Worm (Caenorhabditis elegans) whole organism, young adult: ENCODE results near the gene sid-5.
A peak's percentile ranks its signal among the peaks of the same experiment; 100 is the strongest.

Experiments
- B0019.2 ChIP-seq: fragments of 200-800 bp; sonication (Bioruptor generic); conservative IDR thresholded peaks from 2 replicates; pipeline ENCODE4 v1.3.6; 2022; ENCODE audit warnings: missing genetic modification reagents, missing genetic modification characterization, missing compliant biosample characterization
- B0336.3 ChIP-seq: fragments of 200-800 bp; sonication (Bioruptor generic); IDR thresholded peaks from 2 replicates; pipeline ENCODE4 v1.3.6; 2022; ENCODE audit warnings: missing genetic modification characterization, missing compliant biosample characterization
- C17E4.6 ChIP-seq: fragments of 200-800 bp; sonication (Bioruptor generic); IDR thresholded peaks from 2 replicates; pipeline ENCODE4 v1.3.6; 2022; ENCODE audit warnings: missing genetic modification reagents, missing genetic modification characterization, missing compliant biosample characterization
- F10E7.11 ChIP-seq: sonication (generic microtip); optimal IDR thresholded peaks from 2 replicates; lab custom pipeline; 2017; ENCODE audit warnings: mild to moderate bottlenecking, missing genetic modification characterization, moderate library complexity, missing compliant biosample characterization
- F57C9.4 ChIP-seq: sonication (generic microtip); optimal IDR thresholded peaks from 2 replicates; lab custom pipeline; 2017; ENCODE audit warnings: mild to moderate bottlenecking, missing genetic modification characterization, missing compliant biosample characterization
- K12H6.12 ChIP-seq: fragments of 200-800 bp; sonication (Bioruptor generic); optimal IDR thresholded peaks from 2 replicates; lab custom pipeline; 2018; ENCODE audit warnings: mild to moderate bottlenecking, missing genetic modification characterization, missing compliant biosample characterization
- T07F8.4 ChIP-seq: sonication (generic microtip); optimal IDR thresholded peaks from 2 replicates; lab custom pipeline; 2016; ENCODE audit warnings: mild to moderate bottlenecking, missing genetic modification characterization, moderate library complexity, missing compliant biosample characterization
- Y79H2A.3 ChIP-seq: fragments of 200-800 bp; sonication (Bioruptor generic); conservative IDR thresholded peaks from 2 replicates; pipeline ENCODE4 v1.3.6; 2022; ENCODE audit warnings: missing genetic modification reagents, missing genetic modification characterization, missing compliant biosample characterization
- ZK185.1 ChIP-seq: sonication (generic microtip); optimal IDR thresholded peaks from 2 replicates; lab custom pipeline; 2016; ENCODE audit warnings: mild to moderate bottlenecking, missing genetic modification characterization, missing compliant biosample characterization; ENCODE audit not compliant: poor library complexity, severe bottlenecking
- akir-1 ChIP-seq: fragments of 200-800 bp; sonication (Bioruptor generic); optimal IDR thresholded peaks from 2 replicates; lab custom pipeline; 2018; ENCODE audit warnings: mild to moderate bottlenecking, missing genetic modification characterization, moderate library complexity, missing compliant biosample characterization
- ama-1 ChIP-seq, 3 experiments: fragments of 150-350 bp in 1 of 3; sonication (generic microtip) in 2 of 3; optimal IDR thresholded peaks; 2 replicates each; lab custom pipeline; 2014 to 2018; ENCODE audit warnings: missing biosample characterization in 2 of 3, missing genetic modification characterization in 2 of 3, missing genetic modification reagents in 2 of 3
- attf-5 ChIP-seq: fragments of 200-800 bp; sonication (Bioruptor generic); optimal IDR thresholded peaks from 2 replicates; lab custom pipeline; 2018; ENCODE audit warnings: mild to moderate bottlenecking, missing genetic modification characterization, missing compliant biosample characterization
- attf-6 ChIP-seq: fragments of 200-800 bp; sonication (Bioruptor generic); IDR thresholded peaks from 2 replicates; pipeline ENCODE4 v1.3.6; 2022; ENCODE audit warnings: missing genetic modification reagents, missing genetic modification characterization, missing compliant biosample characterization
- ceh-79 ChIP-seq: sonication (generic microtip); optimal IDR thresholded peaks from 2 replicates; lab custom pipeline; 2017; ENCODE audit warnings: mild to moderate bottlenecking, missing genetic modification characterization, missing compliant biosample characterization
- dox-1 ChIP-seq: fragments of 200-800 bp; sonication (Bioruptor generic); IDR thresholded peaks from 2 replicates; pipeline ENCODE4 v1.3.6; 2022; ENCODE audit warnings: missing genetic modification reagents, missing genetic modification characterization, missing compliant biosample characterization
- dpl-1 ChIP-seq: fragments of 150-350 bp; optimal IDR thresholded peaks from 2 replicates; lab custom pipeline; 2014; ENCODE audit warnings: missing biosample characterization, missing genetic modification reagents, missing genetic modification characterization
- ekl-4 ChIP-seq: fragments of 200-800 bp; sonication (Bioruptor generic); IDR thresholded peaks from 2 replicates; pipeline ENCODE4 v1.3.6; 2022; ENCODE audit warnings: missing genetic modification reagents, missing genetic modification characterization, missing compliant biosample characterization
- gei-17 ChIP-seq: fragments of 200-800 bp; sonication (Bioruptor generic); optimal IDR thresholded peaks from 2 replicates; lab custom pipeline; 2018; ENCODE audit warnings: mild to moderate bottlenecking, missing genetic modification characterization, missing compliant biosample characterization
- hmg-1.2 ChIP-seq: fragments of 200-800 bp; sonication (Bioruptor generic); IDR thresholded peaks from 2 replicates; pipeline ENCODE4 v1.3.6; 2022; ENCODE audit warnings: missing genetic modification reagents, missing genetic modification characterization, missing compliant biosample characterization
- hmg-20 ChIP-seq: fragments of 200-800 bp; sonication (Bioruptor generic); IDR thresholded peaks from 2 replicates; pipeline ENCODE4 v1.3.6; 2022; ENCODE audit warnings: missing genetic modification reagents, missing genetic modification characterization, missing compliant biosample characterization
- let-607 ChIP-seq, 2 experiments: fragments of 200-800 bp in 1 of 2; sonication (Bioruptor generic) in 1 of 2; sonication (generic microtip) in 1 of 2; optimal IDR thresholded peaks; 2 replicates each; lab custom pipeline; 2016 to 2018; ENCODE audit warnings: mild to moderate bottlenecking in 2 of 2, missing compliant biosample characterization in 2 of 2, missing genetic modification characterization in 2 of 2, moderate library complexity in 2 of 2, missing genotype in 1 of 2
- lsy-27 ChIP-seq: sonication (generic microtip); optimal IDR thresholded peaks from 2 replicates; lab custom pipeline; 2017; ENCODE audit warnings: missing genetic modification characterization, mild to moderate bottlenecking, missing compliant biosample characterization, antibody characterized with exemption, missing genotype, borderline replicate concordance; ENCODE audit not compliant: insufficient read depth
- madf-6 ChIP-seq: fragments of 200-800 bp; sonication (Bioruptor generic); IDR thresholded peaks from 2 replicates; pipeline ENCODE4 v1.3.6; 2022; ENCODE audit warnings: missing genetic modification reagents, missing genetic modification characterization, missing compliant biosample characterization
- mcd-1 ChIP-seq: fragments of 200-800 bp; sonication (Bioruptor generic); IDR thresholded peaks from 2 replicates; pipeline ENCODE4 v1.3.6; 2022; ENCODE audit warnings: missing genetic modification reagents, missing genetic modification characterization, missing compliant biosample characterization
- nfya-2 ChIP-seq: fragments of 200-800 bp; sonication (Bioruptor generic); IDR thresholded peaks from 2 replicates; pipeline ENCODE4 v1.3.6; 2022; ENCODE audit warnings: missing genetic modification reagents, missing genetic modification characterization, missing compliant biosample characterization
- nfyb-1 ChIP-seq: fragments of 200-800 bp; sonication (Bioruptor generic); IDR thresholded peaks from 2 replicates; pipeline ENCODE4 v1.3.6; 2022; ENCODE audit warnings: missing genetic modification reagents, missing genetic modification characterization, missing compliant biosample characterization
- nhr-179 ChIP-seq: sonication (generic microtip); optimal IDR thresholded peaks from 2 replicates; lab custom pipeline; 2016; ENCODE audit warnings: mild to moderate bottlenecking, missing genetic modification characterization, missing compliant biosample characterization
- nhr-80 ChIP-seq: sonication (generic microtip); optimal IDR thresholded peaks from 2 replicates; lab custom pipeline; 2016; ENCODE audit warnings: missing genetic modification characterization, missing compliant biosample characterization
- rpc-1 ChIP-seq, 2 experiments: fragments of 150-350 bp in 1 of 2; sonication (generic microtip) in 1 of 2; optimal IDR thresholded peaks; 2 replicates each; lab custom pipeline; 2014 to 2018; ENCODE audit warnings: missing biosample characterization in 1 of 2, missing genetic modification characterization in 1 of 2, missing genetic modification reagents in 1 of 2, missing genotype in 1 of 2
- sdz-38 ChIP-seq: sonication (generic microtip); optimal IDR thresholded peaks from 2 replicates; lab custom pipeline; 2016; ENCODE audit warnings: missing genotype, missing genetic modification characterization, missing compliant biosample characterization
- snpc-1.3 ChIP-seq: sonication (generic microtip); optimal IDR thresholded peaks from 2 replicates; lab custom pipeline; 2017; ENCODE audit warnings: missing genetic modification characterization, mild to moderate bottlenecking, missing compliant biosample characterization, antibody characterized with exemption, moderate library complexity, missing genotype, missing genetic modification reagents; ENCODE audit not compliant: insufficient read depth
- sptf-2 ChIP-seq: fragments of 200-800 bp; sonication (Bioruptor generic); optimal IDR thresholded peaks from 2 replicates; lab custom pipeline; 2018; ENCODE audit warnings: mild to moderate bottlenecking, missing genetic modification characterization, missing compliant biosample characterization
- unc-130 ChIP-seq: sonication (generic microtip); optimal IDR thresholded peaks from 2 replicates; lab custom pipeline; 2016; ENCODE audit warnings: missing genetic modification reagents, missing genetic modification characterization, missing compliant biosample characterization
- xnd-1 ChIP-seq: sonication (generic microtip); optimal IDR thresholded peaks from 2 replicates; lab custom pipeline; 2016; ENCODE audit warnings: missing genotype, missing genetic modification reagents, missing genetic modification characterization, missing compliant biosample characterization
- ztf-18 ChIP-seq: sonication (generic microtip); optimal IDR thresholded peaks from 2 replicates; lab custom pipeline; 2016; ENCODE audit warnings: missing genotype, mild to moderate bottlenecking, missing genetic modification characterization, missing compliant biosample characterization
- ztf-28 ChIP-seq: fragments of 200-800 bp; sonication (Bioruptor generic); IDR thresholded peaks from 2 replicates; pipeline ENCODE4 v1.3.6; 2022; ENCODE audit warnings: missing genetic modification reagents, missing genetic modification characterization, missing compliant biosample characterization

The sid-5 gene

DNA sequence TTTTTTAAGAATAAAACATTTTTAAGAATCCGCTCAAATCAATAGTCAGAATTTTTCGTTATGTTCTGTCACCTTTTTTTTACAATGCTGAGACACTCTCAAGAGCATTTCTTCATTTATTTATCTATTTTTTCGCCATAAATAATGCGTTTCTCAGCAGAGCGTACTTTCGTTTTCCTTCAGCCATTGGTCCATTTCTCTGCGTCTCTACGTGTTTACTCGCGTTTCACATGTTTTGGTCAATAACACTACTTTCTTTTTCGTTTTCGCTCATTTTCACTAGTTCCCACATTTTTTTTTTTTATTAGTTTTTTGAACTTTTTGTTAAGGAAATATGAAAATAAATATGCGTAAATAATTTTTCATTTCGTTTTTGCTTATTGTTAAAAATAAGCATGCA is 29.9 kb downstream of the sid-5 start:
- TF ChIP-seq attf-5 (GFP tag; lab: Kevin White, UChicago) (peak; percentile 5), F10E7.11 (no peak), dox-1 (GFP tag; lab: Robert Waterston, UW) (no peak), madf-6 (GFP tag; lab: Robert Waterston, UW) (no peak), nhr-80 (peak; percentile 32), nhr-179 (tag; lab: Kevin White, UChicago) (no peak), hmg-1.2 (GFP tag; lab: Robert Waterston, UW) (peak; percentile 42; the same call in 1 of the 2 replicates), lsy-27 (tag; lab: Kevin White, UChicago) (no peak), akir-1 (GFP tag; lab: Kevin White, UChicago) (no peak)

DNA sequence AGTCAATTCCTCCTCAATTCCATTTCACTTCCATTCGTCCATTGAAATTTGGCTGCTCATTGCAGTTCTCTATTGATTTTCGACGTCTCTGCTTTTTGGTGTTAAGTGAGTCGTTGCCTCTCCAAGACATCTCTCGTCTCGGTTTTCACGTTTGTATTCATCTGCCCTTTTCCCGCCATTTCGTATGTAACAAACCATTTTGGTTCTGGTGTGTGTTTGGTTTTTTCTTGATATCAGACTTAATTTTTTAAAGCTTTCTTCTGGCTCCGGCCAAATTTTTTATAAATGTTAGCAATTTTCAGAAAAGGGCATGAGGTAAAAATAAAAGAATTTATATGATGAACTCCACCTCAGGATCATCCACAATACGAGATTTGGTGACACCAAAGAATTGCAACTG is 30.9 kb downstream of the sid-5 start, which contains the start of gene C16E9.2:
TSS of gene C16E9.2 (plus strand) at position 301 of the 400 bp plus-strand sequence.
- no peak for TF ChIP-seq ZK185.1 (tag; lab: Kevin White, UChicago)

DNA sequence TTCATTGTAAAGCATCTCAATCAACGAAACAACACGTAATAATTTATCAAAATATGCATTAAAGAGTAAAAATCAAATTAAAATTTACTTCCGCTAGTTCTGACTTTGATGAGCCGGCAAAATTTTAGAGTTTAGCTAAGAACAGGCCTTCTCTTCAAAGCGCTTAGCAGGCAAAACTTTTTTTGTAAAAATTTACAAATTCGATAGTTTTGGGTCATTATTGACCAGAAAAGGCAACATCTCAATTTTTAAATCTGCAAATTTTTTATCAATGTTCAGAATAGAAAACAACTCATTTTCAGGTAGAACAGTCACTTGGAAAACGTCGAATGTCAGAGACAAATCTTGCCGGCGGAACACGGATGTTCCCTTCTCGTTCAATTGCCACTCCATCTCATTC is 33.2 kb downstream of the sid-5 start:
- TF ChIP-seq B0019.2 (GFP tag; lab: Robert Waterston, UW) = no peak
- TF ChIP-seq ztf-28 (GFP tag; lab: Robert Waterston, UW) = no peak
- TF ChIP-seq T07F8.4 (tag; lab: Kevin White, UChicago) = no peak
- TF ChIP-seq B0336.3 (GFP tag; lab: Robert Waterston, UW) = no peak
- TF ChIP-seq hmg-1.2 (GFP tag; lab: Robert Waterston, UW) = no peak
- no peak for TF ChIP-seq sdz-38 (tag; lab: Kevin White, UChicago)
- TF ChIP-seq nfya-2 (GFP tag; lab: Robert Waterston, UW) = no peak
- no peak for TF ChIP-seq unc-130 (GFP tag; lab: Kevin White, UChicago)
- no peak for TF ChIP-seq xnd-1 (tag; lab: Kevin White, UChicago)
- no peak for TF ChIP-seq F57C9.4
- TF ChIP-seq ekl-4 (GFP tag; lab: Robert Waterston, UW) = no peak
- TF ChIP-seq ztf-18 (tag; lab: Kevin White, UChicago) = no peak
- TF ChIP-seq attf-6 = no peak
- TF ChIP-seq C17E4.6 (GFP tag; lab: Robert Waterston, UW) = no peak

DNA sequence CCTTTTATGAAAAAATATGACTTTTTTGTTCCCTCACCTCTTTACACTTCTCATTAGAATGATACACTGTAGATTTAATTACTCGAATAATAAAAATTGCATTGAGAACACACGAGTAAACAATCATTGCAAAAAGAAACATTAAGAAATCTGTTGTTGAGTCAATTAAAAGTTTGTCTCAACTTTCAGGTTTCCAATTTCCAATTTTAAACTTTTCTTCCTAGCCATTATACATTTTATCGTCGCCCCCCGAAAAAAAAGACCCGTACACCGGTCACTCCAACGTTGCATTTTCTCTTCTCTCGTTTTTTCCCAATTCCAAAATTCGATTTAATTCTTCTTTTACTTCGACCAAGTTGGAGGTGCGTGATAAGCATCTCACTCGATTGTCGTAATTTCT is 35.4 kb downstream of the sid-5 start, which contains the start of gene C16E9.1:
TSS of gene C16E9.1 (plus strand) at position 301 of the 400 bp plus-strand sequence.
- no peak for TF ChIP-seq ekl-4 (GFP tag; lab: Robert Waterston, UW)
- no peak for TF ChIP-seq ZK185.1 (tag; lab: Kevin White, UChicago)
- no peak for TF ChIP-seq rpc-1 (optimal IDR thresholded peaks at IDR 0.05; lab: Kevin White, UChicago)
- no peak for TF ChIP-seq rpc-1 (tag; optimal IDR thresholded peaks at IDR 0.05; lab: Kevin White, UChicago)
- no peak for TF ChIP-seq let-607 (tag; optimal IDR thresholded peaks at IDR 0.05; lab: Kevin White, UChicago)
- no peak for TF ChIP-seq T07F8.4 (tag; lab: Kevin White, UChicago)
- no peak for TF ChIP-seq nhr-179 (tag; lab: Kevin White, UChicago)
- no peak for TF ChIP-seq snpc-1.3 (tag; lab: Kevin White, UChicago)
- no peak for TF ChIP-seq gei-17 (GFP tag; lab: Kevin White, UChicago)
- TF ChIP-seq nfyb-1 = no peak
- no peak for TF ChIP-seq Y79H2A.3

DNA sequence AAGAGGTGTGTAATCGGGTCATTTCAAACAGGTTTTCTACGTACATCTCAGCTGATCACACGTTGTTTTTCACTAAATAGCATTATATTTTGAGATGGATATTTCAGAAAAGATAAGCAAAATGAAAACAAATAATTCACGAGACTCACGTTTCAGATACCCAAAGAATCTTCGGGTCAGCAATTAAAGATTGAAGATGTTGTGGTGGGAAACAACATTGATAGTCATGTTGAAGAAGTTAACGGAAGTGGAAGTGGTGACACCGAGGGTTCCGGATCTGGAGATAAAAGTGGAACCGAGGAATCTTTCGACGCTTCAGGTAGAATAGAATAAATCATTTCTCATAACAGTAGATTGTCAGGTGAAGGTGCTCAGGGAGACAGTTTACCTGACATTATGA is 36.3 kb downstream of the sid-5 start:
- TF ChIP-seq B0019.2 (GFP tag; lab: Robert Waterston, UW) (no peak), sptf-2 (GFP tag; lab: Kevin White, UChicago) (no peak), akir-1 (GFP tag; lab: Kevin White, UChicago) (no peak), K12H6.12 (tag; lab: Kevin White, UChicago) (no peak), xnd-1 (tag; lab: Kevin White, UChicago) (no peak), F10E7.11 (no peak), hmg-20 (no peak), ceh-79 (tag; lab: Kevin White, UChicago) (no peak), mcd-1 (GFP tag; lab: Robert Waterston, UW) (no peak), dpl-1 (GFP tag; lab: Kevin White, UChicago) (no peak), ama-1 (optimal IDR thresholded peaks at IDR 0.05; lab: Kevin White, UChicago) (no peak), ama-1 (GFP tag; optimal IDR thresholded peaks at IDR 0.05; lab: Kevin White, UChicago) (no peak)
